Fruit fly (Drosophila melanogaster) whole organism: ENCODE results near the gene Sap-r.

Source experiments
- CG8478 ChIP-seq: fragments of >200 bp; optimal IDR thresholded peaks from 2 replicates; lab custom pipeline; 2018; ENCODE audit warnings: inconsistent platforms
- Dll ChIP-seq: fragments of >200 bp; optimal IDR thresholded peaks from 2 replicates; lab custom pipeline; 2017
- EcR ChIP-seq, 2 experiments: fragments of >200 bp; optimal IDR thresholded peaks; 2 replicates each; lab custom pipeline; 2017; ENCODE audit warnings: missing biosample characterization in 2 of 2, missing genetic modification characterization in 2 of 2, missing genetic modification reagents in 2 of 2

dm6 chr3R:30878105-30878504, 10.8 kb downstream of the Sap-r start:
- TF ChIP-seq Dll (lab: Kevin White, UChicago): no peak
- no peak for TF ChIP-seq CG8478 (lab: Kevin White, UChicago)
- no peak for TF ChIP-seq EcR (GFP tag; optimal IDR thresholded peaks at IDR 0.05; lab: Kevin White, UChicago)
